Fruit fly (Drosophila melanogaster) whole organism, prepupa: Measurements from ENCODE around the gene CG14990.

Experiments used
- CG11294 ChIP-seq: fragments of 200-800 bp; sonication (Bioruptor generic); IDR thresholded peaks from 2 replicates; pipeline ENCODE4 v1.3.6; 2022; ENCODE audit warnings: missing biosample characterization, missing genetic modification characterization
- CG15336 ChIP-seq: fragments of 200-800 bp; sonication (Bioruptor generic); IDR thresholded peaks from 2 replicates; pipeline ENCODE4 v1.3.6; 2022; ENCODE audit warnings: missing biosample characterization, missing genetic modification characterization
- CG32006 ChIP-seq: fragments of 200-800 bp; sonication (Bioruptor generic); optimal IDR thresholded peaks from 3 replicates; lab custom pipeline; 2017; ENCODE audit warnings: missing biosample characterization, mild to moderate bottlenecking, missing genetic modification characterization
- CG34406 ChIP-seq: fragments of 200-800 bp; sonication (Bioruptor generic); optimal IDR thresholded peaks from 3 replicates; lab custom pipeline; 2016; ENCODE audit warnings: missing biosample characterization, missing genetic modification characterization
- CG3919 ChIP-seq: fragments of 200-800 bp; sonication (Bioruptor generic); optimal IDR thresholded peaks from 3 replicates; lab custom pipeline; 2016; ENCODE audit warnings: missing biosample characterization, missing genetic modification characterization
- CG4318 ChIP-seq: fragments of 200-800 bp; sonication (Bioruptor generic); optimal IDR thresholded peaks from 3 replicates; lab custom pipeline; 2017; ENCODE audit warnings: missing biosample characterization, mild to moderate bottlenecking, missing genetic modification characterization
- CG6163 ChIP-seq: fragments of 200-800 bp; sonication (Bioruptor generic); IDR thresholded peaks from 3 replicates; pipeline ENCODE4 v1.3.6; 2022; ENCODE audit warnings: missing biosample characterization, missing genetic modification characterization
- CG6276 ChIP-seq: fragments of 200-800 bp; sonication (Bioruptor generic); optimal IDR thresholded peaks from 2 replicates; lab custom pipeline; 2017; ENCODE audit warnings: missing biosample characterization, mild to moderate bottlenecking, missing genetic modification characterization
- CG6792 ChIP-seq: fragments of 200-800 bp; sonication (Bioruptor generic); optimal IDR thresholded peaks from 3 replicates; lab custom pipeline; 2016; ENCODE audit warnings: missing biosample characterization, missing genetic modification characterization
- CG6808 ChIP-seq: fragments of 200-800 bp; sonication (Bioruptor generic); optimal IDR thresholded peaks from 3 replicates; lab custom pipeline; 2017; ENCODE audit warnings: missing biosample characterization, missing genetic modification characterization, mild to moderate bottlenecking, moderate library complexity, missing genetic modification reagents
- CG8119 ChIP-seq: fragments of 200-800 bp; sonication (Bioruptor generic); IDR thresholded peaks from 3 replicates; pipeline ENCODE4 v1.3.6; 2022; ENCODE audit warnings: missing biosample characterization, missing genetic modification characterization
- CG8319 ChIP-seq: fragments of 200-800 bp; sonication (Bioruptor generic); optimal IDR thresholded peaks from 3 replicates; lab custom pipeline; 2016; ENCODE audit warnings: missing biosample characterization, missing genetic modification characterization
- CG8632 ChIP-seq: fragments of 200-800 bp; sonication (Bioruptor generic); optimal IDR thresholded peaks from 3 replicates; lab custom pipeline; 2016; ENCODE audit warnings: missing biosample characterization, missing genetic modification characterization
- CG9139 ChIP-seq: fragments of 200-800 bp; sonication (Bioruptor generic); optimal IDR thresholded peaks from 3 replicates; lab custom pipeline; 2017; ENCODE audit warnings: missing biosample characterization, mild to moderate bottlenecking, missing genetic modification characterization
- Eip78C ChIP-seq: fragments of 200-800 bp; sonication (Bioruptor generic); peaks from one replicate; lab custom pipeline; 2016; ENCODE audit warnings: missing biosample characterization, missing genetic modification characterization
- Eip93F ChIP-seq: fragments of 200-800 bp; sonication (Bioruptor generic); optimal IDR thresholded peaks from 2 replicates; lab custom pipeline; 2016; ENCODE audit warnings: missing biosample characterization, mild to moderate bottlenecking, missing genetic modification characterization
- Gug ChIP-seq: fragments of 200-800 bp; sonication (Bioruptor generic); IDR thresholded peaks from 2 replicates; pipeline ENCODE4 v1.3.6; 2022; ENCODE audit warnings: missing biosample characterization, missing genetic modification characterization
- Hr39 ChIP-seq: fragments of 200-800 bp; sonication (Bioruptor generic); optimal IDR thresholded peaks from 2 replicates; lab custom pipeline; 2016; ENCODE audit warnings: missing biosample characterization, missing genetic modification characterization
- Hr4 ChIP-seq: fragments of 200-800 bp; sonication (Bioruptor generic); optimal IDR thresholded peaks from 3 replicates; lab custom pipeline; 2016; ENCODE audit warnings: missing biosample characterization, missing genetic modification characterization
- Lpt ChIP-seq: fragments of 200-800 bp; sonication (Bioruptor generic); optimal IDR thresholded peaks from 3 replicates; lab custom pipeline; 2016; ENCODE audit warnings: missing biosample characterization, missing genetic modification characterization
- Met ChIP-seq: fragments of 200-800 bp; sonication (Bioruptor generic); optimal IDR thresholded peaks from 3 replicates; lab custom pipeline; 2016; ENCODE audit warnings: missing biosample characterization, missing genetic modification characterization
- Sox102F ChIP-seq: fragments of 200-800 bp; sonication (Bioruptor generic); optimal IDR thresholded peaks from 2 replicates; lab custom pipeline; 2016; ENCODE audit warnings: missing biosample characterization, mild to moderate bottlenecking, missing genetic modification characterization
- acj6 ChIP-seq: fragments of 200-800 bp; sonication (Bioruptor generic); optimal IDR thresholded peaks from 3 replicates; lab custom pipeline; 2016; ENCODE audit warnings: missing biosample characterization, missing genetic modification characterization
- dac ChIP-seq: fragments of 200-800 bp; sonication (Bioruptor generic); optimal IDR thresholded peaks from 2 replicates; lab custom pipeline; 2017; ENCODE audit warnings: missing biosample characterization, mild to moderate bottlenecking, missing genetic modification characterization
- eg ChIP-seq: fragments of 200-800 bp; sonication (Bioruptor generic); IDR thresholded peaks from 3 replicates; pipeline ENCODE4 v1.3.6; 2022; ENCODE audit warnings: missing biosample characterization, missing genetic modification characterization
- fkh ChIP-seq: fragments of 200-800 bp; sonication (Bioruptor generic); optimal IDR thresholded peaks from 3 replicates; lab custom pipeline; 2017; ENCODE audit warnings: missing biosample characterization, mild to moderate bottlenecking, missing genetic modification characterization, moderate library complexity
- lz ChIP-seq: fragments of 200-800 bp; sonication (Bioruptor generic); optimal IDR thresholded peaks from 3 replicates; lab custom pipeline; 2016; ENCODE audit warnings: missing biosample characterization, missing genetic modification characterization
- salr ChIP-seq, 2 experiments: fragments of 200-800 bp; sonication (Bioruptor generic); optimal IDR thresholded peaks; 3 replicates each; lab custom pipeline; 2016 to 2018; ENCODE audit warnings: missing biosample characterization in 2 of 2, missing genetic modification characterization in 2 of 2, mild to moderate bottlenecking in 1 of 2
- spab ChIP-seq: fragments of 200-800 bp; sonication (Bioruptor generic); optimal IDR thresholded peaks from 2 replicates; lab custom pipeline; 2017; ENCODE audit warnings: missing biosample characterization, mild to moderate bottlenecking, missing genetic modification characterization, missing genetic modification reagents
- ss ChIP-seq, 2 experiments: fragments of 200-800 bp; sonication (Bioruptor generic); optimal IDR thresholded peaks; 2 replicates in 1 of 2; 3 replicates in 1 of 2; lab custom pipeline; 2017 to 2018; ENCODE audit warnings: mild to moderate bottlenecking in 2 of 2, missing biosample characterization in 2 of 2, missing genetic modification characterization in 2 of 2, moderate library complexity in 1 of 2
- svp ChIP-seq: fragments of 200-800 bp; sonication (Bioruptor generic); peaks from one replicate; lab custom pipeline; 2016; ENCODE audit warnings: missing biosample characterization, missing genetic modification characterization
- vri ChIP-seq: fragments of 200-800 bp; sonication (Bioruptor generic); optimal IDR thresholded peaks from 3 replicates; lab custom pipeline; 2016; ENCODE audit warnings: missing biosample characterization, mild to moderate bottlenecking, missing genetic modification characterization

The CG14990 gene

DNA sequence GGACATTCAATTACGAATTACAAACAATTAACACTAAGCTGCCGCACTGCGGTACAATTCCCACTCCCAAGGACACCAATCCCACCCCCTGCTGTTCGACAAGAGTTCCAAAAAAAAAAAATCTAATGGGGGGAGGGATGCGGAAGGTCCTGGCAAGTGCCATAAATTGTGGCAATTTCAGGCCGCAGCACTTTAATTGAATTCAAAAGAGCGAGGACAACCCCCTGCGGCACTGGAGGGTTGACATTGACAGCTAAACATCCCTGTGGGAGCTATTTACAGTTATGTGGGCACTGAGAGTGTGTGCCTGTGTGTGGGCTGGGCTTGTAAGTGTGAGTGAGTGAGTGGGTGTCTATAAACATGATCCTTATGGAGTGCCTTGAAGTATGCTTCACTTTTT, 16.1 kb upstream of the CG14990 start:
- TF ChIP-seq CG15336: no peak
- no peak for TF ChIP-seq Met (GFP tag; lab: Kevin White, UChicago)
- TF ChIP-seq acj6 (GFP tag; lab: Kevin White, UChicago): no peak
- TF ChIP-seq CG6808 (GFP tag; lab: Kevin White, UChicago): no peak
- no peak for TF ChIP-seq CG34406 (GFP tag; lab: Kevin White, UChicago)
- TF ChIP-seq Eip93F: no peak
- no peak for TF ChIP-seq Lpt (GFP tag; lab: Kevin White, UChicago)
- TF ChIP-seq CG3919 (GFP tag; lab: Kevin White, UChicago): no peak
- TF ChIP-seq dac (GFP tag; lab: Kevin White, UChicago): no peak
- no peak for TF ChIP-seq CG6276 (GFP tag; lab: Kevin White, UChicago)
- no peak for TF ChIP-seq Gug (GFP tag; lab: Robert Waterston, UW)
- no peak for TF ChIP-seq salr (GFP tag; optimal IDR thresholded peaks at IDR 0.05; lab: Kevin White, UChicago)
- TF ChIP-seq CG8632: no peak
- TF ChIP-seq CG32006 (GFP tag; lab: Kevin White, UChicago): no peak
- no peak for TF ChIP-seq CG11294 (GFP tag; lab: Robert Waterston, UW)
- TF ChIP-seq CG9139 (GFP tag; lab: Kevin White, UChicago): no peak

DNA sequence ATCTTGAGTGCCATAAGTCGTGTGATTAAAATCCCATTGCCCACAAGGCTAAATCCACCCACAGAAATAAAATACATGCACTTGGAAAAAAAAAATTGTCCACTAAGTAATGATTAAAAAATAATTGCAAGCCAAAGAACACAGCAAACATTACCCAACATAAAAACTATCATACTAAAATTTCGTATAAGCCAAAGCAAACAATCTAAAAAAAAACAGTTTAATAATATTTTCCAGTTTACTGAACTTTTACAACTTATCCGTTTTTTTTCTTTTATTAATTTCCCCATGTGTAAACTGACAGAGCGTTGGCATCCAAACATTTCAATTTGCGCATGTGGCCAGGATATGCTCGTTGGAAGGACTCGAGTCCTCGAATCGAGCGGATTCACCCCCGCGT, 12.7 kb upstream of the CG14990 start:
- TF ChIP-seq lz (no peak), vri (GFP tag; lab: Kevin White, UChicago) (no peak), fkh (GFP tag; lab: Kevin White, UChicago) (no peak), CG4318 (GFP tag; lab: Kevin White, UChicago) (no peak), acj6 (GFP tag; lab: Kevin White, UChicago) (no peak), Hr39 (GFP tag; lab: Kevin White, UChicago) (no peak)
- TF ChIP-seq, all 60 proteins: peak for 0

DNA sequence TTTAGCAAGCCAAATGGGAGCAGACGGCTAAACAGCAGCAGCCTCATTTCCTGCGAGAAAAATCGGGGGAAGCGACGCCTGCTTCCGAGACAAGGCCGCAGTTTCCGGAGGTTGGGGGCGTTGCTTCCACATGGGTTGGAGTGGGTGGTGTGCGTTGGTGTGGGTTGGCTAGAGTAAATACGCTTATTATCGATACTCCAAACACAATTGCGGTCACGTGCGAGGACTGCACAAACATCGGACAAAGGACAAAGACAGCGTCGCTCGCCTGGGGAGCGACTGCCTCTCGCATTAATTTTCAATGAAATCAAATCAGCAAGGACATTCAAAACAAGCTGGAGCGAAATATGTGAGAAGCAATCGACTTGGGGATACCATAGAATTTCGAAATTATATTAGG, 11.8 kb upstream of the CG14990 start:
- TF ChIP-seq Eip93F: no peak
- TF ChIP-seq Sox102F (GFP tag; lab: Kevin White, UChicago): no peak
- no peak for TF ChIP-seq CG9139 (GFP tag; lab: Kevin White, UChicago)
- TF ChIP-seq lz: no peak
- no peak for TF ChIP-seq ss (GFP tag; optimal IDR thresholded peaks at IDR 0.05; lab: Kevin White, UChicago)
- no peak for TF ChIP-seq CG32006 (GFP tag; lab: Kevin White, UChicago)
- no peak for TF ChIP-seq CG6163 (GFP tag; lab: Robert Waterston, UW)
- no peak for TF ChIP-seq CG8319
- no peak for TF ChIP-seq CG6276 (GFP tag; lab: Kevin White, UChicago)

dm6 chr3L:4083442-4083841, 9.6 kb upstream of the CG14990 start:
- TF ChIP-seq CG8319 (no peak), Hr4 (no peak), Gug (GFP tag; lab: Robert Waterston, UW) (no peak), CG8119 (GFP tag; lab: Robert Waterston, UW) (no peak), lz (no peak), spab (no peak)

DNA sequence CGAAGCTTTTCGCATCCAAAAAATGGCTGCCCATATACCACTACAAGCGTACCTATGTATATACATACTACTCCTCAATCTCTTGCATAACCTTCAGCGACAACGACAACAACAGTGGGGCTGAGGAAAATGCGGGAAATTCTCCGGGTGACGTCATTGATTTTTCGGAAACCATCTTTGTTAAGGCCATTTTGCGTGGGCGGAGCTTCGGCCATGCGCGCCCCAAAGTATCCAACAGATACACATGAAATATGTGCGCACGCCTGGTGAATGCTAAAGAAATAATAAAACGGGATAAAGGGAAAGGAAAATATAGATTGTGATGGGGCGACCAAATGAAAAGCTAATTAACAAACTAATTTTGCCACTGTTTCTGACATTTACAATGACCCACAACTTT, 7.1 kb upstream of the CG14990 start:
- TF ChIP-seq vri (GFP tag; lab: Kevin White, UChicago): no peak
- no peak for TF ChIP-seq CG11294 (GFP tag; lab: Robert Waterston, UW)
- no peak for TF ChIP-seq acj6 (GFP tag; lab: Kevin White, UChicago)
- no peak for TF ChIP-seq Eip78C (GFP tag; lab: Kevin White, UChicago)
- no peak for TF ChIP-seq CG3919 (GFP tag; lab: Kevin White, UChicago)
- TF ChIP-seq eg: no peak
- no peak for TF ChIP-seq svp
- no peak for TF ChIP-seq salr (GFP tag; optimal IDR thresholded peaks at IDR 0.05; lab: Kevin White, UChicago)

- no peak for TF ChIP-seq vri (GFP tag; lab: Kevin White, UChicago)
- no peak for TF ChIP-seq CG6792 (GFP tag; lab: Kevin White, UChicago)
Measured at dm6 chr3L:4087281-4087680, 5.7 kb upstream of the CG14990 start, which contains the start of gene CG14989. CG14989 (plus strand) TSS chr3L:4087581.
